Fruit fly (Drosophila melanogaster): ENCODE results near the gene Gapdh2.
A peak's percentile ranks its signal among the peaks of the same experiment; 100 is the strongest.

Gapdh2 gene

DNA sequence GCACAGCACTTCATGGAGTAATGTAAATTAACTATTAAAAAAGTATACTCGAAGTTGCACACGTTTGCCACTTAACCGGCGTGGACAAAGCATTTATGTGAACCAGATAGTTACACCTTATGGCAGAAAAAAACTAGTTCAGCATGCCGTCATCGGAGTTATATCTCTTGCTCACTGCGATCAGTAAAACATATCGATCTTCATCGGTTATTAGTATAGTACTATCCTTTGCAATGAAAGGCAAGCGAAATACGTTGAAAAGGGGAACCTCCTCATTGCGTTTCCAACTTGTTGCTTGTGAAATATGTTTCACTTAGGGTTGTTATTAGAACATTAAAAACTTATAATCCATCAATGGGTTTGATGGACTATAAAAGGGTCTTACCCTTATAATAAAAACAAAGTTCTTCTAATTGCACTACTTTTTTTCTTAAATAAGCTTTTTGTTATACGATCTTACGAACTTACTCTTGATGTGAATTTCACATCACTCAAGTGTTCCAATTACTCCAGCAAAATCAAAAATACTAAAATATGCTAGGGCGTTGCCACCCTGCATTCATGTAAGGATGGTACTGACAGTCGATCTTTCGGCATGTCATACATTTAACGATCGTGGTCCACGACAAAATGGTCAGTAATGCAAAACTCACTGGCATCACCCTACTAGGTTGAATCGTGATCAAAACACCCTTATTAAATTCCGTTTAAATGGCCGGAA, 41.8 kb downstream of the Gapdh2 start, which contains the start of gene CycD (continued):
- TF ChIP-seq lola (GFP tag; optimal IDR thresholded peaks at IDR 0.05) (peak in 2 of 3 experiments; percentile 35 to 54), CG2116 (GFP tag; optimal IDR thresholded peaks at IDR 0.05) (peak; percentile 18), inv (GFP tag; IDR thresholded peaks at IDR 0.05; ENCODE audit: partially characterized antibody) (peak; percentile 21; the same call in 1 of the 2 replicates), tin (GFP tag; optimal IDR thresholded peaks at IDR 0.05) (peak; percentile 26), Dll (GFP tag; IDR thresholded peaks at IDR 0.05; ENCODE audit: partially characterized antibody) (0 out of 4 replicates have a peak, but pooled peaks have one; percentile 11), jumu (GFP tag; optimal IDR thresholded peaks at IDR 0.05) (peak; percentile 11), CG11723 (GFP tag; optimal IDR thresholded peaks at IDR 0.05) (no peak), nom (GFP tag; optimal IDR thresholded peaks at IDR 0.05) (no peak), Dp (GFP tag; optimal IDR thresholded peaks at IDR 0.05) (peak; percentile 14), CG10321 (GFP tag; IDR thresholded peaks at IDR 0.05) (no peak), CG32767 (GFP tag; IDR thresholded peaks at IDR 0.05) (no peak), CG14965 (GFP tag; optimal IDR thresholded peaks at IDR 0.05; ENCODE audit: borderline replicate concordance) (no peak), onecut (GFP tag; IDR thresholded peaks at IDR 0.05) (peak; percentile 65), CG13424 (tag; optimal IDR thresholded peaks at IDR 0.05) (peak; percentile 55), cwo (GFP tag; optimal IDR thresholded peaks at IDR 0.05) (no peak), CG14441 (GFP tag; IDR thresholded peaks at IDR 0.05) (peak; percentile 59; the same call in 1 of the 2 replicates), CG9876 (GFP tag; optimal IDR thresholded peaks at IDR 0.05) (peak; percentile 44), CG10209 (GFP tag; optimal IDR thresholded peaks at IDR 0.05) (no peak), CG17802 (tag; optimal IDR thresholded peaks at IDR 0.05) (peak; percentile 81), sisA (GFP tag; IDR thresholded peaks at IDR 0.05) (peak; percentile 71; the same call in 1 of the 2 replicates), trem (tag; optimal IDR thresholded peaks at IDR 0.05) (peak; percentile 4), CG33213 (GFP tag; optimal IDR thresholded peaks at IDR 0.05) (peak; percentile 45), Antp (GFP tag; optimal IDR thresholded peaks at IDR 0.05) (peak; percentile 23), CG12391 (tag; optimal IDR thresholded peaks at IDR 0.05) (peak; percentile 25), tna (GFP tag; IDR thresholded peaks at IDR 0.05; ENCODE audit: partially characterized antibody) (0 out of 2 replicates have a peak, but pooled peaks have one; percentile 35), wek (GFP tag; optimal IDR thresholded peaks at IDR 0.05) (peak; percentile 92), CG18011 (GFP tag; optimal IDR thresholded peaks at IDR 0.05) (peak; percentile 96), prd (optimal IDR thresholded peaks at IDR 0.05) (no peak), prd (GFP tag; IDR thresholded peaks at IDR 0.05) (peak; percentile 63; the same call in 1 of the 3 replicates), CG7963 (GFP tag; IDR thresholded peaks at IDR 0.05; ENCODE audit: partially characterized antibody) (peak; percentile 69), CG4424 (GFP tag; optimal IDR thresholded peaks at IDR 0.05) (peak; percentile 15), shn (GFP tag; optimal IDR thresholded peaks at IDR 0.05) (peak; percentile 27), CG34224 (GFP tag; IDR thresholded peaks at IDR 0.05; ENCODE audit: partially characterized antibody) (no peak), CG32772 (GFP tag; IDR thresholded peaks at IDR 0.05) (no peak), Dref (GFP tag; IDR thresholded peaks at IDR 0.05) (peak; percentile 55), CG2199 (GFP tag; IDR thresholded peaks at IDR 0.05) (peak; percentile 39; the same call in 1 of the 3 replicates), slbo (GFP tag; IDR thresholded peaks at IDR 0.05) (peak; percentile 80), Adf1 (GFP tag; IDR thresholded peaks at IDR 0.05) (no peak), CrebB (tag; optimal IDR thresholded peaks at IDR 0.05) (no peak), CG30403 (GFP tag; optimal IDR thresholded peaks at IDR 0.05) (peak; percentile 32), CG14860 (GFP tag; IDR thresholded peaks at IDR 0.05; ENCODE audit: partially characterized antibody) (0 out of 3 replicates have a peak, but pooled peaks have one; percentile 20), Tbp (GFP tag; optimal IDR thresholded peaks at IDR 0.05) (no peak), Xrp1 (GFP tag; IDR thresholded peaks at IDR 0.05) (peak; percentile 34; the same call in 1 of the 2 replicates), Rfx (GFP tag; IDR thresholded peaks at IDR 0.05) (no peak; the same call in 1 of the 2 replicates), knrl (GFP tag; IDR thresholded peaks at IDR 0.05; ENCODE audit: partially characterized antibody) (peak; percentile 60; the same call in 2 of the 3 replicates), CG2712 (tag; optimal IDR thresholded peaks at IDR 0.05) (peak; percentile 17), Scr (GFP tag; IDR thresholded peaks at IDR 0.05; ENCODE audit: partially characterized antibody) (peak; percentile 51)
